Fruit fly (Drosophila melanogaster) whole organism, embryonic: ENCODE data around the gene CG15152.

Experiments
- Ada2b ChIP-seq: fragments of 200-800 bp; sonication (Bioruptor generic); IDR thresholded peaks from 2 replicates; pipeline ENCODE4 v1.3.6; 2022; ENCODE audit warnings: missing biosample characterization, missing genetic modification characterization
- B-H1 ChIP-seq: fragments of 200-800 bp; sonication (Bioruptor generic); IDR thresholded peaks from 3 replicates; pipeline ENCODE4 v1.3.6; 2022; ENCODE audit warnings: missing biosample characterization, missing genetic modification characterization
- BtbVII ChIP-seq: fragments of 200-800 bp; sonication (Bioruptor generic); optimal IDR thresholded peaks from 3 replicates; lab custom pipeline; 2017; ENCODE audit warnings: missing biosample characterization, mild to moderate bottlenecking, missing genetic modification characterization
- C15 ChIP-seq: fragments of 200-800 bp; sonication (Bioruptor generic); IDR thresholded peaks from 3 replicates; pipeline ENCODE4 v1.3.6; 2022; ENCODE audit warnings: missing biosample characterization, missing genetic modification characterization
- CG11247 ChIP-seq: fragments of 200-800 bp; sonication (Bioruptor generic); IDR thresholded peaks from 2 replicates; pipeline ENCODE4 v1.3.6; 2022; ENCODE audit warnings: missing biosample characterization, missing genetic modification characterization
- CG11696 ChIP-seq: fragments of 200-800 bp; sonication (Bioruptor generic); IDR thresholded peaks from 2 replicates; pipeline ENCODE4 v1.3.6; 2022; ENCODE audit warnings: missing biosample characterization, missing genetic modification characterization
- CG15011 ChIP-seq: fragments of 200-800 bp; sonication (Bioruptor generic); optimal IDR thresholded peaks from 3 replicates; lab custom pipeline; 2018; ENCODE audit warnings: missing biosample characterization, mild to moderate bottlenecking, missing genetic modification characterization
- CG15269 ChIP-seq: fragments of 200-800 bp; sonication (Bioruptor generic); optimal IDR thresholded peaks from 2 replicates; lab custom pipeline; 2018; ENCODE audit warnings: missing biosample characterization, mild to moderate bottlenecking, missing genetic modification characterization, moderate library complexity
- CG1529 ChIP-seq: fragments of 200-800 bp; sonication (Bioruptor generic); optimal IDR thresholded peaks from 3 replicates; lab custom pipeline; 2018; ENCODE audit warnings: missing biosample characterization, missing genetic modification characterization
- CG16779 ChIP-seq: fragments of 200-800 bp; sonication (Bioruptor generic); IDR thresholded peaks from 2 replicates; pipeline ENCODE4 v1.3.6; 2022; ENCODE audit warnings: missing biosample characterization, missing genetic modification characterization
- CG17328 ChIP-seq: fragments of 200-800 bp; sonication (Bioruptor generic); IDR thresholded peaks from 2 replicates; pipeline ENCODE4 v1.3.6; 2022; ENCODE audit warnings: missing biosample characterization, missing genetic modification characterization
- CG17359 ChIP-seq: fragments of 200-800 bp; sonication (Bioruptor generic); optimal IDR thresholded peaks from 3 replicates; lab custom pipeline; 2018; ENCODE audit warnings: missing biosample characterization, mild to moderate bottlenecking, missing genetic modification characterization, moderate library complexity
- CG18262 ChIP-seq: fragments of 200-800 bp; optimal IDR thresholded peaks from 3 replicates; lab custom pipeline; 2019; ENCODE audit warnings: missing biosample characterization, mild to moderate bottlenecking, missing genetic modification characterization, moderate library complexity
- CG2129 ChIP-seq: fragments of 200-800 bp; sonication (Bioruptor generic); IDR thresholded peaks from 2 replicates; pipeline ENCODE4 v1.3.6; 2022; ENCODE audit warnings: missing biosample characterization, missing genetic modification characterization; ENCODE audit not compliant: partially characterized antibody
- CG3163 ChIP-seq: fragments of 200-800 bp; sonication (Bioruptor generic); optimal IDR thresholded peaks from 3 replicates; lab custom pipeline; 2016; ENCODE audit warnings: missing biosample characterization, missing genetic modification characterization
- CG4360 ChIP-seq: fragments of 200-800 bp; sonication (Bioruptor generic); IDR thresholded peaks from 2 replicates; pipeline ENCODE4 v1.3.6; 2022; ENCODE audit warnings: missing biosample characterization, missing genetic modification characterization
- CG6272 ChIP-seq: fragments of 200-800 bp; sonication (Bioruptor generic); IDR thresholded peaks from 2 replicates; pipeline ENCODE4 v1.3.6; 2022; ENCODE audit warnings: missing biosample characterization, missing genetic modification characterization
- CG7357 ChIP-seq: fragments of 200-800 bp; sonication (Bioruptor generic); IDR thresholded peaks from 3 replicates; pipeline ENCODE4 v1.3.6; 2022; ENCODE audit warnings: missing biosample characterization, missing genetic modification characterization
- CG8359 ChIP-seq: fragments of 200-800 bp; sonication (Bioruptor generic); optimal IDR thresholded peaks from 2 replicates; lab custom pipeline; 2017; ENCODE audit warnings: missing biosample characterization, mild to moderate bottlenecking, missing genetic modification characterization, borderline replicate concordance
- CG9797 ChIP-seq: fragments of 200-800 bp; sonication (Bioruptor generic); optimal IDR thresholded peaks from 3 replicates; lab custom pipeline; 2018; ENCODE audit warnings: missing biosample characterization, mild to moderate bottlenecking, missing genetic modification characterization
- CoRest ChIP-seq: fragments of 200-800 bp; sonication (Bioruptor generic); optimal IDR thresholded peaks from 3 replicates; lab custom pipeline; 2018; ENCODE audit warnings: missing biosample characterization, mild to moderate bottlenecking, missing genetic modification characterization, moderate library complexity
- Dbx ChIP-seq: fragments of 200-800 bp; sonication (Bioruptor generic); IDR thresholded peaks from 3 replicates; pipeline ENCODE4 v1.3.6; 2022; ENCODE audit warnings: missing biosample characterization, missing genetic modification characterization
- Dfd ChIP-seq, 2 experiments: fragments of >200 bp; optimal IDR thresholded peaks; 2 replicates each; lab custom pipeline; 2017; ENCODE audit warnings: missing biosample characterization in 2 of 2, missing genetic modification characterization in 2 of 2
- E2f1 ChIP-seq: fragments of 200-800 bp; sonication (Bioruptor generic); IDR thresholded peaks from 2 replicates; pipeline ENCODE4 v1.3.6; 2022; ENCODE audit warnings: missing biosample characterization, missing genetic modification characterization
- Eip74EF ChIP-seq, 2 experiments: fragments of 200-800 bp in 1 of 2; fragments of >200 bp in 1 of 2; sonication (Bioruptor generic) in 1 of 2; optimal IDR thresholded peaks; 2 replicates each; lab custom pipeline; 2017 to 2019; ENCODE audit warnings: missing biosample characterization in 2 of 2, missing genetic modification characterization in 2 of 2, mild to moderate bottlenecking in 1 of 2, moderate library complexity in 1 of 2
- Ets97D ChIP-seq: fragments of 200-800 bp; sonication (Bioruptor generic); optimal IDR thresholded peaks from 3 replicates; lab custom pipeline; 2016; ENCODE audit warnings: missing biosample characterization, missing genetic modification characterization
- HLH4C ChIP-seq: fragments of 200-800 bp; sonication (Bioruptor generic); IDR thresholded peaks from 3 replicates; pipeline ENCODE4 v1.3.6; 2022; ENCODE audit warnings: missing biosample characterization, missing genetic modification characterization; ENCODE audit not compliant: partially characterized antibody
- Hmr ChIP-seq: fragments of 200-800 bp; sonication (Bioruptor generic); optimal IDR thresholded peaks from 3 replicates; lab custom pipeline; 2017; ENCODE audit warnings: mild to moderate bottlenecking, missing biosample characterization, missing genetic modification reagents, missing genetic modification characterization
- Hmx ChIP-seq: fragments of 200-800 bp; sonication (Bioruptor generic); optimal IDR thresholded peaks from 2 replicates; lab custom pipeline; 2016; ENCODE audit warnings: missing biosample characterization, missing genetic modification characterization
- Hr78 ChIP-seq, 2 experiments: fragments of 200-800 bp in 1 of 2; fragments of >200 bp in 1 of 2; sonication (Bioruptor generic) in 1 of 2; optimal IDR thresholded peaks; 2 replicates each; lab custom pipeline; 2017 to 2019; ENCODE audit warnings: missing biosample characterization in 2 of 2, missing genetic modification characterization in 2 of 2, mild to moderate bottlenecking in 1 of 2, moderate library complexity in 1 of 2
- Med ChIP-seq: fragments of 200-800 bp; sonication (Bioruptor generic); peaks from one replicate; lab custom pipeline; 2016; ENCODE audit warnings: missing biosample characterization, missing genetic modification characterization, mild to moderate bottlenecking, inconsistent platforms, moderate library complexity
- NC2α ChIP-seq: fragments of 200-800 bp; sonication (Bioruptor generic); optimal IDR thresholded peaks from 2 replicates; lab custom pipeline; 2016; ENCODE audit warnings: missing biosample characterization, missing genetic modification characterization
- Optix ChIP-seq: fragments of 200-800 bp; sonication (Bioruptor generic); IDR thresholded peaks from 3 replicates; pipeline ENCODE4 v1.3.6; 2022; ENCODE audit warnings: missing biosample characterization, missing genetic modification characterization
- Tbp ChIP-seq: fragments of >200 bp; optimal IDR thresholded peaks from 2 replicates; lab custom pipeline; 2018; ENCODE audit warnings: missing biosample characterization, missing genetic modification characterization
- Usf ChIP-seq: fragments of 200-800 bp; sonication (Bioruptor generic); optimal IDR thresholded peaks from 2 replicates; lab custom pipeline; 2017; ENCODE audit warnings: missing genotype, missing biosample characterization, missing genetic modification characterization
- Vsx1 ChIP-seq: fragments of 200-800 bp; sonication (Bioruptor generic); optimal IDR thresholded peaks from 2 replicates; lab custom pipeline; 2017; ENCODE audit warnings: missing biosample characterization, mild to moderate bottlenecking, missing genetic modification characterization, missing genetic modification reagents
- ab ChIP-seq: fragments of 200-800 bp; sonication (Bioruptor generic); optimal IDR thresholded peaks from 2 replicates; lab custom pipeline; 2016; ENCODE audit warnings: missing biosample characterization, missing genetic modification characterization
- ara ChIP-seq: fragments of 200-800 bp; sonication (Bioruptor generic); IDR thresholded peaks from 2 replicates; pipeline ENCODE4 v1.3.6; 2022; ENCODE audit warnings: missing biosample characterization, missing genetic modification characterization
- fd102C ChIP-seq: fragments of 200-800 bp; sonication (Bioruptor generic); optimal IDR thresholded peaks from 2 replicates; lab custom pipeline; 2018; ENCODE audit warnings: missing biosample characterization, mild to moderate bottlenecking, missing genetic modification characterization, moderate library complexity
- jigr1 ChIP-seq: fragments of 200-800 bp; sonication (Bioruptor generic); IDR thresholded peaks from 3 replicates; pipeline ENCODE4 v1.3.6; 2022; ENCODE audit warnings: missing biosample characterization, missing genetic modification characterization
- jing ChIP-seq: fragments of 200-800 bp; sonication (Bioruptor generic); optimal IDR thresholded peaks from 2 replicates; lab custom pipeline; 2018; ENCODE audit warnings: missing biosample characterization, mild to moderate bottlenecking, missing genetic modification characterization
- jumu ChIP-seq: fragments of 200-800 bp; sonication (Bioruptor generic); optimal IDR thresholded peaks from 3 replicates; lab custom pipeline; 2016; ENCODE audit warnings: missing biosample characterization, missing genetic modification characterization
- nerfin-2 ChIP-seq: fragments of 200-800 bp; sonication (Bioruptor generic); IDR thresholded peaks from 2 replicates; pipeline ENCODE4 v1.3.6; 2022; ENCODE audit warnings: missing biosample characterization, missing genetic modification characterization; ENCODE audit not compliant: partially characterized antibody
- pb ChIP-seq: fragments of 200-800 bp; sonication (Bioruptor generic); optimal IDR thresholded peaks from 3 replicates; lab custom pipeline; 2016; ENCODE audit warnings: missing biosample characterization, missing genetic modification characterization
- phol ChIP-seq: fragments of 200-800 bp; sonication (Bioruptor generic); optimal IDR thresholded peaks from 3 replicates; lab custom pipeline; 2018; ENCODE audit warnings: missing biosample characterization, mild to moderate bottlenecking, missing genetic modification characterization, moderate library complexity
- pros ChIP-seq: fragments of 200-800 bp; sonication (Bioruptor generic); optimal IDR thresholded peaks from 3 replicates; lab custom pipeline; 2019; ENCODE audit warnings: missing biosample characterization, mild to moderate bottlenecking, missing genetic modification characterization, moderate library complexity
- ranshi ChIP-seq: fragments of 200-800 bp; sonication (Bioruptor generic); IDR thresholded peaks from 2 replicates; pipeline ENCODE4 v1.3.6; 2022; ENCODE audit warnings: missing biosample characterization, missing genetic modification characterization
- rib ChIP-seq: fragments of 200-800 bp; sonication (Bioruptor generic); IDR thresholded peaks from 2 replicates; pipeline ENCODE4 v1.3.6; 2022; ENCODE audit warnings: missing biosample characterization, missing genetic modification characterization
- sim ChIP-seq: fragments of 200-800 bp; sonication (Bioruptor generic); IDR thresholded peaks from 2 replicates; pipeline ENCODE4 v1.3.6; 2022; ENCODE audit warnings: missing biosample characterization, missing genetic modification characterization
- usp ChIP-seq: fragments of >200 bp; optimal IDR thresholded peaks from 2 replicates; lab custom pipeline; 2017; ENCODE audit warnings: missing biosample characterization, missing genetic modification characterization
- zfh2 ChIP-seq: fragments of 200-800 bp; sonication (Bioruptor generic); optimal IDR thresholded peaks from 2 replicates; lab custom pipeline; 2016; ENCODE audit warnings: missing biosample characterization, missing genetic modification characterization

Gene CG15152

dm6 chr2L:18136427-18136857, 22.1 kb downstream of the CG15152 start (continued):
- TF ChIP-seq NC2α (GFP tag; lab: Kevin White, UChicago) = no peak
- TF ChIP-seq Optix (GFP tag; lab: Robert Waterston, UW) = no peak
- no peak; the same call in 2 of the 3 replicates for TF ChIP-seq B-H1 (GFP tag; lab: Robert Waterston, UW)
- no peak for TF ChIP-seq CG11696
- TF ChIP-seq CG11247 (GFP tag; lab: Robert Waterston, UW) = peak; percentile 17; the same call in 1 of the 2 replicates
- peak; percentile 19 for TF ChIP-seq CoRest
- TF ChIP-seq pros (GFP tag; lab: Kevin White, UChicago) = no peak
- no peak for TF ChIP-seq CG8359 (GFP tag; lab: Kevin White, UChicago)
- TF ChIP-seq BtbVII (GFP tag; lab: Kevin White, UChicago) = peak; percentile 67
- TF ChIP-seq CG7357 (GFP tag; lab: Robert Waterston, UW) = no peak
- TF ChIP-seq nerfin-2 (GFP tag; lab: Robert Waterston, UW) = no peak
- no peak for TF ChIP-seq Dfd (GFP tag; optimal IDR thresholded peaks at IDR 0.05; lab: Kevin White, UChicago)
- no peak for TF ChIP-seq C15 (GFP tag; lab: Robert Waterston, UW)
- TF ChIP-seq usp (GFP tag; lab: Kevin White, UChicago) = no peak
- no peak for TF ChIP-seq CG6272
- TF ChIP-seq Ets97D (GFP tag; lab: Kevin White, UChicago) = no peak
- TF ChIP-seq Dbx (GFP tag; lab: Robert Waterston, UW) = 0 out of 3 replicates have a peak, but pooled peaks have one; percentile 52
- no peak for TF ChIP-seq CG2129 (GFP tag; lab: Robert Waterston, UW)
- no peak for TF ChIP-seq HLH4C (GFP tag; lab: Robert Waterston, UW)
- TF ChIP-seq ab (GFP tag; lab: Kevin White, UChicago) = no peak
- TF ChIP-seq phol (tag; lab: Kevin White, UChicago) = no peak
- TF ChIP-seq CG15011 (GFP tag; lab: Kevin White, UChicago) = peak; percentile 58
- no peak for TF ChIP-seq sim (GFP tag; lab: Robert Waterston, UW)
- no peak for TF ChIP-seq Tbp
- peak; percentile 93 for TF ChIP-seq Med (GFP tag; lab: Kevin White, UChicago)
- TF ChIP-seq Ada2b (GFP tag; lab: Robert Waterston, UW) = no peak
- TF ChIP-seq CG3163 (GFP tag; lab: Kevin White, UChicago) = peak; percentile 14
- TF ChIP-seq zfh2 (GFP tag; lab: Kevin White, UChicago) = peak; percentile 32
- TF ChIP-seq ara (GFP tag; lab: Robert Waterston, UW) = no peak
- no peak for TF ChIP-seq CG9797 (GFP tag; lab: Kevin White, UChicago)
- 0 out of 2 replicates have a peak, but pooled peaks have one; percentile 26 for TF ChIP-seq CG16779 (GFP tag; lab: Robert Waterston, UW)
- TF ChIP-seq CG4360 (GFP tag; lab: Robert Waterston, UW) = no peak
- no peak for TF ChIP-seq E2f1 (GFP tag; lab: Robert Waterston, UW)
- no peak for TF ChIP-seq Usf
- no peak for TF ChIP-seq jing (GFP tag; lab: Kevin White, UChicago)
- TF ChIP-seq CG17328 (GFP tag; lab: Robert Waterston, UW) = 0 out of 2 replicates have a peak, but pooled peaks have one; percentile 6
- TF ChIP-seq Vsx1 (GFP tag; lab: Kevin White, UChicago) = no peak
- TF ChIP-seq CG15269 (tag; lab: Kevin White, UChicago) = peak; percentile 23
- TF ChIP-seq ranshi = peak; percentile 33; the same call in 1 of the 2 replicates
- TF ChIP-seq rib (GFP tag; lab: Robert Waterston, UW) = peak; percentile 90
- no peak for TF ChIP-seq Hr78 (GFP tag; optimal IDR thresholded peaks at IDR 0.05; lab: Kevin White, UChicago)
- no peak for TF ChIP-seq jumu (GFP tag; lab: Kevin White, UChicago)
- no peak for TF ChIP-seq jigr1 (GFP tag; lab: Robert Waterston, UW)
- TF ChIP-seq CG17359 (tag; lab: Kevin White, UChicago) = no peak
- TF ChIP-seq fd102C = no peak
- TF ChIP-seq pb (GFP tag; lab: Kevin White, UChicago) = no peak
- no peak for TF ChIP-seq CG18262 (tag; lab: Kevin White, UChicago)
- no peak for TF ChIP-seq CG1529 (GFP tag; lab: Kevin White, UChicago)
- no peak for TF ChIP-seq Hmx (GFP tag; lab: Kevin White, UChicago)
- TF ChIP-seq Eip74EF (GFP tag; optimal IDR thresholded peaks at IDR 0.05; lab: Kevin White, UChicago) = peak in 1 of 2 experiments; percentile 99
- peak; percentile 83 for TF ChIP-seq Hmr (GFP tag; lab: Kevin White, UChicago)
